Fruit fly (Drosophila melanogaster) whole organism, embryonic: ENCODE results near the gene Cpsf73.
A peak's percentile ranks its signal among the peaks of the same experiment; 100 is the strongest.

Experiments
- CG10267 ChIP-seq: fragments of 200-800 bp; sonication (Bioruptor generic); optimal IDR thresholded peaks from 2 replicates; lab custom pipeline; 2018; ENCODE audit warnings: missing biosample characterization, mild to moderate bottlenecking, missing genetic modification characterization, moderate library complexity
- CG10979 ChIP-seq: fragments of 200-800 bp; sonication (Bioruptor generic); optimal IDR thresholded peaks from 2 replicates; lab custom pipeline; 2018; ENCODE audit warnings: missing biosample characterization, mild to moderate bottlenecking, missing genetic modification characterization, moderate library complexity
- CG11560 ChIP-seq: fragments of 200-800 bp; sonication (Bioruptor generic); IDR thresholded peaks from 3 replicates; pipeline ENCODE4 v1.3.6; 2022; ENCODE audit warnings: missing biosample characterization, missing genetic modification characterization
- CG11696 ChIP-seq: fragments of 200-800 bp; sonication (Bioruptor generic); IDR thresholded peaks from 2 replicates; pipeline ENCODE4 v1.3.6; 2022; ENCODE audit warnings: missing biosample characterization, missing genetic modification characterization
- CG11723 ChIP-seq: fragments of 200-800 bp; sonication (Bioruptor generic); optimal IDR thresholded peaks from 2 replicates; lab custom pipeline; 2017; ENCODE audit warnings: missing biosample characterization, mild to moderate bottlenecking, missing genetic modification characterization
- CG12219 ChIP-seq: fragments of 200-800 bp; sonication (Bioruptor generic); optimal IDR thresholded peaks from 3 replicates; lab custom pipeline; 2018; ENCODE audit warnings: missing biosample characterization, mild to moderate bottlenecking, missing genetic modification characterization
- CG15514 ChIP-seq: fragments of 200-800 bp; sonication (Bioruptor generic); optimal IDR thresholded peaks from 3 replicates; lab custom pipeline; 2017; ENCODE audit warnings: missing biosample characterization, missing genetic modification characterization, mild to moderate bottlenecking, moderate library complexity, missing genetic modification reagents
- CG1603 ChIP-seq: fragments of 200-800 bp; sonication (Bioruptor generic); optimal IDR thresholded peaks from 2 replicates; lab custom pipeline; 2019; ENCODE audit warnings: missing biosample characterization, mild to moderate bottlenecking, missing genetic modification characterization, moderate library complexity
- CG16815 ChIP-seq: fragments of 200-800 bp; sonication (Bioruptor generic); optimal IDR thresholded peaks from 3 replicates; lab custom pipeline; 2017; ENCODE audit warnings: missing biosample characterization, mild to moderate bottlenecking, missing genetic modification characterization
- CG17361 ChIP-seq: fragments of 200-800 bp; sonication (Bioruptor generic); IDR thresholded peaks from 3 replicates; pipeline ENCODE4 v1.3.6; 2022; ENCODE audit warnings: missing biosample characterization, missing genetic modification characterization
- CG18262 ChIP-seq: fragments of 200-800 bp; optimal IDR thresholded peaks from 3 replicates; lab custom pipeline; 2019; ENCODE audit warnings: missing biosample characterization, mild to moderate bottlenecking, missing genetic modification characterization, moderate library complexity
- CG2712 ChIP-seq: fragments of 200-800 bp; optimal IDR thresholded peaks from 3 replicates; lab custom pipeline; 2019; ENCODE audit warnings: missing biosample characterization, mild to moderate bottlenecking, missing genetic modification characterization, moderate library complexity
- CG30403 ChIP-seq: fragments of 200-800 bp; sonication (Bioruptor generic); optimal IDR thresholded peaks from 3 replicates; lab custom pipeline; 2016; ENCODE audit warnings: missing biosample characterization, missing genetic modification characterization
- CG32532 ChIP-seq: fragments of 200-800 bp; sonication (Bioruptor generic); IDR thresholded peaks from 2 replicates; pipeline ENCODE4 v1.3.6; 2022; ENCODE audit warnings: missing biosample characterization, missing genetic modification characterization
- CG33213 ChIP-seq: fragments of 200-800 bp; sonication (Bioruptor generic); optimal IDR thresholded peaks from 3 replicates; lab custom pipeline; 2016; ENCODE audit warnings: missing biosample characterization, missing genetic modification characterization
- CG3407 ChIP-seq: fragments of 200-800 bp; sonication (Bioruptor generic); optimal IDR thresholded peaks from 2 replicates; lab custom pipeline; 2018; ENCODE audit warnings: missing biosample characterization, mild to moderate bottlenecking, missing genetic modification characterization
- CG8388 ChIP-seq: fragments of 200-800 bp; sonication (Bioruptor generic); optimal IDR thresholded peaks from 2 replicates; lab custom pipeline; 2019; ENCODE audit warnings: missing biosample characterization, mild to moderate bottlenecking, missing genetic modification characterization, moderate library complexity
- CG9797 ChIP-seq: fragments of 200-800 bp; sonication (Bioruptor generic); optimal IDR thresholded peaks from 3 replicates; lab custom pipeline; 2018; ENCODE audit warnings: missing biosample characterization, mild to moderate bottlenecking, missing genetic modification characterization
- CG9932 ChIP-seq: fragments of 200-800 bp; sonication (Bioruptor generic); IDR thresholded peaks from 2 replicates; pipeline ENCODE4 v1.3.6; 2022; ENCODE audit warnings: missing biosample characterization, missing genetic modification characterization
- Camta ChIP-seq: fragments of 200-800 bp; sonication (Bioruptor generic); optimal IDR thresholded peaks from 2 replicates; lab custom pipeline; 2016; ENCODE audit warnings: missing biosample characterization, missing genetic modification characterization
- Dref ChIP-seq: fragments of 200-800 bp; sonication (Bioruptor generic); IDR thresholded peaks from 2 replicates; pipeline ENCODE4 v1.3.6; 2022; ENCODE audit warnings: missing biosample characterization, missing genetic modification characterization
- Drgx ChIP-seq: fragments of 200-800 bp; sonication (Bioruptor generic); IDR thresholded peaks from 2 replicates; pipeline ENCODE4 v1.3.6; 2022; ENCODE audit warnings: missing biosample characterization, missing genetic modification characterization
- E2f1 ChIP-seq: fragments of 200-800 bp; sonication (Bioruptor generic); IDR thresholded peaks from 2 replicates; pipeline ENCODE4 v1.3.6; 2022; ENCODE audit warnings: missing biosample characterization, missing genetic modification characterization
- Hsf ChIP-seq: fragments of 200-800 bp; sonication (Bioruptor generic); optimal IDR thresholded peaks from 3 replicates; lab custom pipeline; 2016; ENCODE audit warnings: missing biosample characterization, missing genetic modification characterization
- NFAT ChIP-seq: fragments of 200-800 bp; sonication (Bioruptor generic); IDR thresholded peaks from 2 replicates; pipeline ENCODE4 v1.3.6; 2022; ENCODE audit warnings: missing biosample characterization, missing genetic modification characterization
- Ssrp ChIP-seq: fragments of 200-800 bp; sonication (Bioruptor generic); optimal IDR thresholded peaks from 2 replicates; lab custom pipeline; 2018; ENCODE audit warnings: missing biosample characterization, mild to moderate bottlenecking, missing genetic modification characterization, moderate library complexity
- Tbp ChIP-seq: fragments of >200 bp; optimal IDR thresholded peaks from 2 replicates; lab custom pipeline; 2018; ENCODE audit warnings: missing biosample characterization, missing genetic modification characterization
- aop ChIP-seq: fragments of 200-800 bp; sonication (Bioruptor generic); IDR thresholded peaks from 2 replicates; pipeline ENCODE4 v1.3.6; 2022; ENCODE audit warnings: missing biosample characterization, missing genetic modification characterization
- ap ChIP-seq: fragments of 200-800 bp; sonication (Bioruptor generic); IDR thresholded peaks from 2 replicates; pipeline ENCODE4 v1.3.6; 2022; ENCODE audit warnings: missing biosample characterization, missing genetic modification characterization
- bowl ChIP-seq: fragments of 200-800 bp; sonication (Bioruptor generic); IDR thresholded peaks from 2 replicates; pipeline ENCODE4 v1.3.6; 2022; ENCODE audit warnings: missing biosample characterization, missing genetic modification characterization
- cas ChIP-seq: fragments of 200-800 bp; sonication (Bioruptor generic); IDR thresholded peaks from 2 replicates; pipeline ENCODE4 v1.3.6; 2022; ENCODE audit warnings: missing biosample characterization, missing genetic modification characterization
- cg ChIP-seq: fragments of 200-800 bp; sonication (Bioruptor generic); optimal IDR thresholded peaks from 3 replicates; lab custom pipeline; 2019; ENCODE audit warnings: missing biosample characterization, mild to moderate bottlenecking, missing genetic modification characterization, moderate library complexity
- cwo ChIP-seq: fragments of 200-800 bp; sonication (Bioruptor generic); optimal IDR thresholded peaks from 3 replicates; lab custom pipeline; 2017; ENCODE audit warnings: missing biosample characterization, missing genetic modification characterization, mild to moderate bottlenecking, moderate library complexity, missing genetic modification reagents
- disco-r ChIP-seq: fragments of 200-800 bp; sonication (Bioruptor generic); optimal IDR thresholded peaks from 2 replicates; lab custom pipeline; 2016; ENCODE audit warnings: missing biosample characterization, missing genetic modification characterization
- eve ChIP-seq, 2 experiments: fragments of >200 bp; optimal IDR thresholded peaks; 2 replicates each; lab custom pipeline; 2017; ENCODE audit warnings: missing biosample characterization in 2 of 2, missing genetic modification characterization in 2 of 2
- fd3F ChIP-seq: fragments of 200-800 bp; sonication (Bioruptor generic); optimal IDR thresholded peaks from 2 replicates; lab custom pipeline; 2018; ENCODE audit warnings: missing biosample characterization, mild to moderate bottlenecking, missing genetic modification characterization, moderate library complexity
- insv ChIP-seq, 2 experiments: fragments of 200-800 bp; sonication (Bioruptor generic); optimal IDR thresholded peaks; 3 replicates each; lab custom pipeline; 2016 to 2018; ENCODE audit warnings: missing biosample characterization in 2 of 2, missing genetic modification characterization in 2 of 2
- jumu ChIP-seq: fragments of 200-800 bp; sonication (Bioruptor generic); optimal IDR thresholded peaks from 3 replicates; lab custom pipeline; 2016; ENCODE audit warnings: missing biosample characterization, missing genetic modification characterization
- ken ChIP-seq: fragments of 200-800 bp; sonication (Bioruptor generic); IDR thresholded peaks from 3 replicates; pipeline ENCODE4 v1.3.6; 2022; ENCODE audit warnings: missing biosample characterization, missing genetic modification characterization
- lmd ChIP-seq: fragments of 200-800 bp; sonication (Bioruptor generic); IDR thresholded peaks from 2 replicates; pipeline ENCODE4 v1.3.6; 2022; ENCODE audit warnings: missing biosample characterization, missing genetic modification characterization
- lov ChIP-seq, 2 experiments: fragments of 200-800 bp in 1 of 2; fragments of >200 bp in 1 of 2; sonication (Bioruptor generic) in 1 of 2; IDR thresholded peaks in 1 of 2; optimal IDR thresholded peaks in 1 of 2; 2 replicates in 1 of 2; 3 replicates in 1 of 2; pipeline versions ENCODE4 v1.3.6 to Lab custom; 2017 to 2022; ENCODE audit warnings: missing biosample characterization in 1 of 2, missing genetic modification characterization in 1 of 2
- row ChIP-seq: fragments of 200-800 bp; sonication (Bioruptor generic); IDR thresholded peaks from 3 replicates; pipeline ENCODE4 v1.3.6; 2022; ENCODE audit warnings: missing biosample characterization, missing genetic modification characterization
- shn ChIP-seq: fragments of 200-800 bp; sonication (Bioruptor generic); optimal IDR thresholded peaks from 3 replicates; lab custom pipeline; 2016; ENCODE audit warnings: missing biosample characterization, missing genetic modification characterization
- sim ChIP-seq: fragments of 200-800 bp; sonication (Bioruptor generic); IDR thresholded peaks from 2 replicates; pipeline ENCODE4 v1.3.6; 2022; ENCODE audit warnings: missing biosample characterization, missing genetic modification characterization
- slp2 ChIP-seq: fragments of 200-800 bp; sonication (Bioruptor generic); optimal IDR thresholded peaks from 2 replicates; lab custom pipeline; 2016; ENCODE audit warnings: missing biosample characterization, missing genetic modification characterization
- sqz ChIP-seq: fragments of 200-800 bp; sonication (Bioruptor generic); optimal IDR thresholded peaks from 3 replicates; lab custom pipeline; 2018; ENCODE audit warnings: missing biosample characterization, mild to moderate bottlenecking, missing genetic modification characterization
- tap ChIP-seq: fragments of 200-800 bp; optimal IDR thresholded peaks from 3 replicates; lab custom pipeline; 2019; ENCODE audit warnings: missing biosample characterization, mild to moderate bottlenecking, missing genetic modification characterization, moderate library complexity
- tx ChIP-seq: fragments of 200-800 bp; sonication (Bioruptor generic); optimal IDR thresholded peaks from 2 replicates; lab custom pipeline; 2016; ENCODE audit warnings: missing biosample characterization, missing genetic modification characterization
- vnd ChIP-seq: fragments of 200-800 bp; sonication (Bioruptor generic); IDR thresholded peaks from 3 replicates; pipeline ENCODE4 v1.3.6; 2022; ENCODE audit warnings: missing biosample characterization, missing genetic modification characterization; ENCODE audit not compliant: partially characterized antibody
- zf30C ChIP-seq: fragments of 200-800 bp; sonication (Bioruptor generic); optimal IDR thresholded peaks from 3 replicates; lab custom pipeline; 2018; ENCODE audit warnings: missing biosample characterization, mild to moderate bottlenecking, missing genetic modification characterization

Gene Cpsf73

DNA sequence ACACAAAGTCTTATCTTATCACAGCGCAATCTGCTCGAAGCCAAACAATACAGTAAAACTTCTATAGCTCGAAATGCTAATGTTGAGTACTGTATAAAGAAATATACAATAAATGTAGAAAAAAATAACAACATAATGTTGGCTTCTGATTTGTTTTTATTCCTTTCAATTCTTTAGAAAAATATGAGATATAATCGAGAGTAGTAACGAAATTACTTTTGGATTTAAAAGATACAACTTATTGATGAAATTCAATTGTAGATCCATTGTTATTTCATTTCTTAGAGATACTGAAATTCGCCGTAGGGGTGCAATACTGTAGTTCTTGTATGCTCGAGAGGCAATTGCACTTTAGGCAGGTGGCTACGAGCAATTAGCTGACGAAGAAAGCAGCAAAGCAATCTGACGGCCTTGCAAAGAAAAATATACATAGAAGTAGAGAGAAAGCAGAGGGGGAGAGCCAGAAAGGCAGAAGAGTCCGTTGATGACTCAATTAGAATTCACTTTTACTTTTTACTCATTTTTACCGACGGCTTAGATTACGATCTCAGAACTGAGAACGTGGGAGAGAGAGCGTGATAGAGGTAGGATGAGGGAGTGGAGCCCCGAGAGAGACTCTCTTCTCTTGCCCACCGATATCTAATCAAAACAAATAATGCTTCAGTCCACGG lies 7.2 kb upstream of the Cpsf73 start (continued):
- TF ChIP-seq sim (GFP tag; lab: Robert Waterston, UW), result no peak
- no peak for TF ChIP-seq aop
- TF ChIP-seq Tbp (GFP tag; lab: Kevin White, UChicago), result no peak
- TF ChIP-seq lov (optimal IDR thresholded peaks at IDR 0.05; lab: Kevin White, UChicago), result no peak
- TF ChIP-seq lov (GFP tag; IDR thresholded peaks at IDR 0.05; lab: Robert Waterston, UW), result no peak
- no peak for TF ChIP-seq shn
- TF ChIP-seq CG9797 (GFP tag; lab: Kevin White, UChicago), result no peak
- no peak for TF ChIP-seq Dref (GFP tag; lab: Robert Waterston, UW)
- TF ChIP-seq CG33213 (GFP tag; lab: Kevin White, UChicago), result no peak
- no peak for TF ChIP-seq Camta (GFP tag; lab: Kevin White, UChicago)
- TF ChIP-seq CG16815 (GFP tag; lab: Kevin White, UChicago), result peak; percentile 6
- TF ChIP-seq slp2 (GFP tag; lab: Kevin White, UChicago), result peak; percentile 27
- peak; percentile 34 for TF ChIP-seq jumu (GFP tag; lab: Kevin White, UChicago)
- TF ChIP-seq CG30403 (GFP tag; lab: Kevin White, UChicago), result peak; percentile 75
- TF ChIP-seq tx (GFP tag; lab: Kevin White, UChicago), result no peak
- peak; percentile 39; the same call in 1 of the 3 replicates for TF ChIP-seq ken (GFP tag; lab: Robert Waterston, UW)
- no peak for TF ChIP-seq eve (GFP tag; optimal IDR thresholded peaks at IDR 0.05; lab: Kevin White, UChicago)
- TF ChIP-seq CG18262 (tag; lab: Kevin White, UChicago), result peak; percentile 73
- TF ChIP-seq CG12219 (GFP tag; lab: Kevin White, UChicago), result no peak
- TF ChIP-seq CG10267, result no peak
- peak; percentile 35 for TF ChIP-seq Hsf
- TF ChIP-seq lmd (GFP tag; lab: Robert Waterston, UW), result peak; percentile 45
- TF ChIP-seq bowl (GFP tag; lab: Robert Waterston, UW), result no peak
- peak; percentile 60; the same call in 2 of the 3 replicates for TF ChIP-seq CG17361
- TF ChIP-seq NFAT (GFP tag; lab: Robert Waterston, UW), result peak; percentile 10; the same call in 1 of the 2 replicates
- TF ChIP-seq tap (tag; lab: Kevin White, UChicago), result peak; percentile 53
- TF ChIP-seq fd3F, result no peak
- TF ChIP-seq vnd (GFP tag; lab: Robert Waterston, UW), result no peak
- TF ChIP-seq CG11723 (GFP tag; lab: Kevin White, UChicago), result no peak
- no peak for TF ChIP-seq CG11560 (tag; lab: Robert Waterston, UW)
- TF ChIP-seq CG15514 (GFP tag; lab: Kevin White, UChicago), result no peak
- TF ChIP-seq CG8388 (GFP tag; lab: Kevin White, UChicago), result peak; percentile 76
- TF ChIP-seq cas (GFP tag; lab: Robert Waterston, UW), result no peak
- no peak for TF ChIP-seq CG9932 (GFP tag; lab: Robert Waterston, UW)
- no peak for TF ChIP-seq CG11696 (GFP tag; lab: Robert Waterston, UW)
- TF ChIP-seq disco-r (GFP tag; lab: Kevin White, UChicago), result no peak
- TF ChIP-seq E2f1 (GFP tag; lab: Robert Waterston, UW), result peak; percentile 40
- peak; percentile 32 for TF ChIP-seq cwo
- no peak for TF ChIP-seq insv (GFP tag; optimal IDR thresholded peaks at IDR 0.05; lab: Kevin White, UChicago)
- peak; percentile 34 for TF ChIP-seq CG10979
- no peak for TF ChIP-seq sqz (GFP tag; lab: Kevin White, UChicago)
- no peak for TF ChIP-seq zf30C (GFP tag; lab: Kevin White, UChicago)
- peak; percentile 66 for TF ChIP-seq CG2712 (tag; lab: Kevin White, UChicago)
- peak; percentile 29 for TF ChIP-seq CG3407
- TF ChIP-seq cg, result no peak
- TF ChIP-seq CG1603 (tag; lab: Kevin White, UChicago), result peak; percentile 39
- peak; percentile 38 for TF ChIP-seq Drgx
- TF ChIP-seq row, result peak; percentile 65
- 0 out of 2 replicates have a peak, but pooled peaks have one; percentile 6 for TF ChIP-seq CG32532 (GFP tag; lab: Robert Waterston, UW)
- peak; percentile 58 for TF ChIP-seq Ssrp
- no peak for TF ChIP-seq ap (GFP tag; lab: Robert Waterston, UW)
